Worm (Caenorhabditis elegans) whole organism, L1 larva: ENCODE data around the gene T16G12.7.

Experiments used
- aly-2 ChIP-seq: fragments of 150-350 bp; optimal IDR thresholded peaks from 2 replicates; lab custom pipeline; 2014; ENCODE audit warnings: missing biosample characterization, missing genetic modification characterization
- ama-1 ChIP-seq: fragments of 150-350 bp; optimal IDR thresholded peaks from 2 replicates; lab custom pipeline; 2014
- pag-3 ChIP-seq: sonication (generic microtip); optimal IDR thresholded peaks from 2 replicates; lab custom pipeline; 2017; ENCODE audit warnings: missing genetic modification characterization, mild to moderate bottlenecking, missing compliant biosample characterization, antibody characterized with exemption, borderline replicate concordance; ENCODE audit not compliant: insufficient read depth
- tbx-2 ChIP-seq: sonication (generic microtip); optimal IDR thresholded peaks from 2 replicates; lab custom pipeline; 2016; ENCODE audit warnings: missing genetic modification characterization, missing compliant biosample characterization
- zag-1 ChIP-seq: fragments of 150-350 bp; optimal IDR thresholded peaks from 2 replicates; lab custom pipeline; 2014; ENCODE audit warnings: missing biosample characterization, missing genetic modification characterization

ce11 chrIII:10018007-10018406 is 21.9 kb downstream of the T16G12.7 start:
- no peak for TF ChIP-seq aly-2 (tag; lab: Kevin White, UChicago)
- no peak for TF ChIP-seq ama-1 (lab: Kevin White, UChicago)
- no peak for TF ChIP-seq zag-1
- no peak for TF ChIP-seq tbx-2
- TF ChIP-seq pag-3 (tag; lab: Kevin White, UChicago): no peak
